Worm (Caenorhabditis elegans) whole organism, mixed stage, embryonic: ENCODE data around the gene ppm-1.G.

Source experiments
- ceh-39 ChIP-seq: fragments of 150-350 bp; optimal IDR thresholded peaks from 2 replicates; lab custom pipeline; 2014; ENCODE audit warnings: missing biosample characterization, missing genetic modification characterization
- ceh-83 ChIP-seq: fragments of 200-800 bp; sonication (Bioruptor generic); optimal IDR thresholded peaks from 2 replicates; lab custom pipeline; 2018; ENCODE audit warnings: mild to moderate bottlenecking, missing genetic modification characterization, missing compliant biosample characterization
- ces-1 ChIP-seq: fragments of 150-350 bp; optimal IDR thresholded peaks from 2 replicates; lab custom pipeline; 2014; ENCODE audit warnings: missing biosample characterization, missing genetic modification reagents, missing genetic modification characterization
- drap-1 ChIP-seq: fragments of 200-800 bp; sonication (Bioruptor generic); optimal IDR thresholded peaks from 3 replicates; lab custom pipeline; 2018; ENCODE audit warnings: mild to moderate bottlenecking, missing genetic modification characterization, missing compliant biosample characterization
- elt-1 ChIP-seq: sonication (generic microtip); optimal IDR thresholded peaks from 2 replicates; lab custom pipeline; 2017; ENCODE audit warnings: missing genetic modification characterization, mild to moderate bottlenecking, missing compliant biosample characterization, antibody characterized with exemption, moderate library complexity, borderline replicate concordance; ENCODE audit not compliant: insufficient read depth
- flh-1 ChIP-seq: fragments of 200-800 bp; sonication (Bioruptor generic); optimal IDR thresholded peaks from 2 replicates; lab custom pipeline; 2018; ENCODE audit warnings: mild to moderate bottlenecking, missing genetic modification characterization, moderate library complexity, missing compliant biosample characterization
- hlh-1 ChIP-seq: fragments of 150-350 bp; optimal IDR thresholded peaks from 2 replicates; lab custom pipeline; 2014; ENCODE audit warnings: missing biosample characterization, missing genetic modification reagents, missing genetic modification characterization
- lin-13 ChIP-seq: fragments of 150-350 bp; optimal IDR thresholded peaks from 2 replicates; lab custom pipeline; 2014; ENCODE audit warnings: missing biosample characterization, missing genetic modification characterization
- lin-32 ChIP-seq: fragments of 200-800 bp; sonication (Bioruptor generic); optimal IDR thresholded peaks from 2 replicates; lab custom pipeline; 2018; ENCODE audit warnings: mild to moderate bottlenecking, missing genetic modification characterization, missing compliant biosample characterization
- mep-1 ChIP-seq: fragments of 150-350 bp; optimal IDR thresholded peaks from 2 replicates; lab custom pipeline; 2017; ENCODE audit warnings: missing biosample characterization, missing genetic modification reagents, missing genetic modification characterization, inconsistent platforms
- nhr-12 ChIP-seq: fragments of 150-350 bp; optimal IDR thresholded peaks from 2 replicates; lab custom pipeline; 2014; ENCODE audit warnings: missing biosample characterization, missing genetic modification characterization
- snpc-4 ChIP-seq: fragments of 150-350 bp; optimal IDR thresholded peaks from 2 replicates; lab custom pipeline; 2014; ENCODE audit warnings: missing biosample characterization, missing genetic modification characterization
- tbx-8 ChIP-seq: fragments of 200-800 bp; sonication (Bioruptor generic); optimal IDR thresholded peaks from 2 replicates; lab custom pipeline; 2018; ENCODE audit warnings: mild to moderate bottlenecking, missing genetic modification characterization, moderate library complexity, missing compliant biosample characterization
- unc-62 ChIP-seq: fragments of 150-350 bp; optimal IDR thresholded peaks from 2 replicates; lab custom pipeline; 2014; ENCODE audit warnings: missing biosample characterization, missing genetic modification reagents, missing genetic modification characterization
- ztf-11 ChIP-seq: fragments of 150-350 bp; optimal IDR thresholded peaks from 2 replicates; lab custom pipeline; 2014; ENCODE audit warnings: missing biosample characterization, missing genetic modification characterization

ppm-1.G gene

DNA sequence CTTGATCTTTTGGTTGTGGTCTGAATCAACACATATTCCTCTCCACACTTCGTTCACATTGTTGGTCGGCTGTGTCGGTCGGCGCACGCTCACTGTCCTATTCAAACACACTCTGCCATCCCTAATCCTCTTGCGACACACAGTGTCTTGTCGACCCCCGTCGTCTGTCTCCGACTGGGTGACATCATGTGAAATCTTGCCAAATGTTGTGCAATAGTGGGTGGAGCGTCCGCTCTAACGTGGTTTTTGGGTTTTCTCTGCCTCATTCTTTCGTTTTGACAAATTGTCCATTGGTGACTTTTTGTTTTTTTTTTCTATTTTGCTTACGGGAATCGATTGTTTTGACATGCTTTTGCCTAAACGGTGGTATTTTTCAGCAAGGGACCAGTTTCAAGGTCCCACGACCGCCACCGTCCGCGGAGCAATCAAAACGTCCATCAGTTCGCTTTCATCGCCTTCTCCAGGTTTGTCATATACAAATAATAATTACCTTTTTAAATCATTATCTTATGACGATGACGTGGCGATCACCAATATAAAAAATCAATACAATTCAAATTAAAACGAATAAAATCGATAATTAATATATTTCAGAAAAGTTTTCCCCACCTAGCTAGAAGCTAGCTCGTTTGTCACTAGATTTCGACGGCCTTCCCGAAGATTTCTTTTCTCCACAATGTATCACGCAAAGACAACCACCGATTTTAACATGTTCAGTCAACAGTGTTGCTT, 50.4 kb downstream of the ppm-1.G start (continued):
- TF ChIP-seq unc-62 (GFP tag; lab: Kevin White, UChicago) (peak; percentile 93), ceh-39 (peak; percentile 52), nhr-12 (no peak), elt-1 (tag; lab: Kevin White, UChicago) (peak; percentile 36), lin-13 (tag; lab: Kevin White, UChicago) (peak; percentile 67), ztf-11 (tag; lab: Kevin White, UChicago) (peak; percentile 19)

- TF ChIP-seq tbx-8 (GFP tag; lab: Kevin White, UChicago), result no peak
Observed at ce11 chrIII:834443-834815, 50.9 kb downstream of the ppm-1.G start.

- no peak for TF ChIP-seq flh-1 (GFP tag; lab: Kevin White, UChicago)
- no peak for TF ChIP-seq ces-1 (GFP tag; lab: Kevin White, UChicago)
- TF ChIP-seq drap-1, result no peak
- TF ChIP-seq nhr-12, result no peak
- TF ChIP-seq snpc-4 (tag; lab: Kevin White, UChicago), result no peak
- no peak for TF ChIP-seq hlh-1 (tag; lab: Kevin White, UChicago)
- TF ChIP-seq mep-1 (tag; lab: Kevin White, UChicago), result no peak
- no peak for TF ChIP-seq elt-1 (tag; lab: Kevin White, UChicago)
- TF ChIP-seq ceh-83 (GFP tag; lab: Kevin White, UChicago), result no peak
- TF ChIP-seq lin-32 (GFP tag; lab: Kevin White, UChicago), result no peak
- no peak for TF ChIP-seq ceh-39
- TF ChIP-seq, all 35 proteins: peak for 0
Observed at ce11 chrIII:835208-835607, 51.7 kb downstream of the ppm-1.G start.
